Worm (Caenorhabditis elegans): ENCODE measurements around the gene K04G7.1.

K04G7.1 gene

DNA sequence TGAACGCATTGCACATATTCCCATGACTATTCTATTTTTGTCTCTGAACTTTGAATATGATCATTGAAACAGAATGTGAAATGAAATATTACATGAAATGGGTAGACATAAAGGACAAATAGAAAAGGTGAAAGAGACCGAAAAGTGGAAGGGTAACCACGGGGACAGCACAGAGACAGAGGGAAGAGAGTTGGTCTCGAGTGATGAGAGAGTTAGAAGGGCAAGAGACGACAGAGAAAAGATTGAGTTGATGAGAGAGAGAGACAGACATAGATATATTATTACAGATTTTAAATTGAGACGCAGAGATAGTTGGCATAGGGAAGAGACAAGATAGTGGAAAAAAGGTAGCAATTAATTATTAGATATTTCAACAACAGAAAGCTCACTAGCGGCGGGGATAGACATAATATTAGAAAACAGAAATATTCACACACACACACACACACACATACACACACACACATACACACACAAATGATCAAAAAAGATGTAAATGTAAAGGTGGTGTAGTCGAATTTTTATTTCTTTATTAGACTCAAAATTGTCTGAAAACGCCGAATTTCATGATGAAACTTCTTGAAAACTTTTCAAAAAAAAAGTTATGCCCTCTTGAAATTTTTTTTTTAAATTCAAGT lies 45.8 kb upstream of the K04G7.1 start:
- TF ChIP-seq sma-3 (GFP tag; optimal IDR thresholded peaks at IDR 0.05) = peak; percentile 74
- no peak for TF ChIP-seq skn-1 (tag; optimal IDR thresholded peaks at IDR 0.05)
- TF ChIP-seq blmp-1 (tag; optimal IDR thresholded peaks at IDR 0.05; ENCODE audit: insufficient read depth) = peak; percentile 74
- no peak for TF ChIP-seq ztf-1 (GFP tag; conservative IDR thresholded peaks at IDR 0.05)
- peak; percentile 78 for TF ChIP-seq nhr-129 (tag; optimal IDR thresholded peaks at IDR 0.05)
- peak; percentile 75 for TF ChIP-seq ztf-4 (tag; optimal IDR thresholded peaks at IDR 0.05)
- peak; percentile 91 for TF ChIP-seq egl-27 (tag; optimal IDR thresholded peaks at IDR 0.05)
- no peak for TF ChIP-seq elt-3 (tag; optimal IDR thresholded peaks at IDR 0.05)
- peak; percentile 81 for TF ChIP-seq sma-9 (GFP tag; optimal IDR thresholded peaks at IDR 0.05)
- TF ChIP-seq sma-9 (tag; optimal IDR thresholded peaks at IDR 0.05) = no peak
- TF ChIP-seq dmd-4 (tag; optimal IDR thresholded peaks at IDR 0.05) = no peak
- TF ChIP-seq F13H6.1 (tag; optimal IDR thresholded peaks at IDR 0.05) = peak; percentile 87
- no peak for TF ChIP-seq ceh-82 (tag; optimal IDR thresholded peaks at IDR 0.05)
- peak; percentile 60 for TF ChIP-seq sem-4 (tag; optimal IDR thresholded peaks at IDR 0.05)
- no peak for TF ChIP-seq mab-5 (tag; optimal IDR thresholded peaks at IDR 0.05)
- TF ChIP-seq crh-2 (tag; optimal IDR thresholded peaks at IDR 0.05) = peak; percentile 79
- TF ChIP-seq lsy-2 (tag; optimal IDR thresholded peaks at IDR 0.05) = peak; percentile 25 to 69
- TF ChIP-seq nhr-10 (tag; optimal IDR thresholded peaks at IDR 0.05) = peak; percentile 35
- TF ChIP-seq lin-13 (GFP tag; optimal IDR thresholded peaks at IDR 0.05) = peak; percentile 64
- TF ChIP-seq Y55F3AM.14 (GFP tag; optimal IDR thresholded peaks at IDR 0.05) = no peak
- TF ChIP-seq peb-1 (tag; optimal IDR thresholded peaks at IDR 0.05) = no peak
- peak; percentile 89 for TF ChIP-seq nhr-25 (tag; optimal IDR thresholded peaks at IDR 0.05)
- peak; percentile 21 for TF ChIP-seq gmeb-1 (tag; optimal IDR thresholded peaks at IDR 0.05)
- no peak for TF ChIP-seq ZK546.5 (tag; optimal IDR thresholded peaks at IDR 0.05)
- no peak for TF ChIP-seq alr-1 (tag; optimal IDR thresholded peaks at IDR 0.05)
- peak; percentile 86 for TF ChIP-seq nhr-6 (tag; optimal IDR thresholded peaks at IDR 0.05)
- TF ChIP-seq zag-1 (tag; optimal IDR thresholded peaks at IDR 0.05) = no peak
- TF ChIP-seq C34F6.9 (tag; optimal IDR thresholded peaks at IDR 0.05) = peak; percentile 71
- TF ChIP-seq unc-55 (GFP tag; optimal IDR thresholded peaks at IDR 0.05) = peak; percentile 61
- no peak for TF ChIP-seq nhr-11 (tag; optimal IDR thresholded peaks at IDR 0.05)
- peak; percentile 27 for TF ChIP-seq snpc-4 (tag; optimal IDR thresholded peaks at IDR 0.05)
- TF ChIP-seq fos-1 (tag; optimal IDR thresholded peaks at IDR 0.05) = peak; percentile 76
- TF ChIP-seq ama-1 (optimal IDR thresholded peaks at IDR 0.05) = peak; percentile 7
- no peak for TF ChIP-seq R02D3.7 (tag; optimal IDR thresholded peaks at IDR 0.05)
- peak; percentile 76 for TF ChIP-seq nhr-21 (tag; optimal IDR thresholded peaks at IDR 0.05)
- TF ChIP-seq unc-39 (tag; optimal IDR thresholded peaks at IDR 0.05) = no peak

DNA sequence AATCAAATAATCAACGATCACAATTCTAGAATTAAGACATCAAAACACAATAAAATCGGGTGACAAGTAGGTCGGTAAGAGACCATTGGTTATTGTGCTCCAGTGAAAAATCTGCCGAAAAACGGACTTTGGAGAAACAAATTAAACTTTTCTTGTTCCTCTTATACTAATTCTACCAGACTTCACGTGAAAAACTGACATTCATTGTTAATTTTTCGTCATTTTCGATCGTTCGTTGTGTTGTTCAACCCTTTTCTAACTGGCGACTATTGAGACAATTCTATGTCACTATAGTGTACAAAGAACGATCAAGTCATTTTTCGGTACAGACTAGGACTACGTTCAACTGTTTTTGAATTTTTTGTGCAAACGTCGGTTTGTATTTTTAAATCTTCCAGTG lies 42.0 kb upstream of the K04G7.1 start:
- TF ChIP-seq C34F6.9 (tag; optimal IDR thresholded peaks at IDR 0.05) (no peak), R02D3.7 (tag; optimal IDR thresholded peaks at IDR 0.05) (no peak), lin-11 (tag; optimal IDR thresholded peaks at IDR 0.05) (no peak), mab-5 (tag; optimal IDR thresholded peaks at IDR 0.05) (no peak), ama-1 (optimal IDR thresholded peaks at IDR 0.05) (no peak), egl-27 (tag; optimal IDR thresholded peaks at IDR 0.05) (peak; percentile 76), mdl-1 (tag; optimal IDR thresholded peaks at IDR 0.05) (no peak), lsy-2 (tag; optimal IDR thresholded peaks at IDR 0.05) (peak in 1 of 2 experiments; percentile 28), F13H6.1 (tag; optimal IDR thresholded peaks at IDR 0.05) (no peak), skn-1 (tag; optimal IDR thresholded peaks at IDR 0.05) (no peak), ZK546.5 (tag; optimal IDR thresholded peaks at IDR 0.05) (no peak), nhr-6 (tag; optimal IDR thresholded peaks at IDR 0.05) (no peak), elt-3 (tag; optimal IDR thresholded peaks at IDR 0.05) (no peak), crh-2 (tag; optimal IDR thresholded peaks at IDR 0.05) (peak; percentile 65), peb-1 (tag; optimal IDR thresholded peaks at IDR 0.05) (no peak), ceh-82 (tag; optimal IDR thresholded peaks at IDR 0.05) (no peak), nhr-25 (tag; optimal IDR thresholded peaks at IDR 0.05) (peak; percentile 58), fos-1 (tag; optimal IDR thresholded peaks at IDR 0.05) (peak; percentile 31), nhr-21 (tag; optimal IDR thresholded peaks at IDR 0.05) (peak; percentile 32), aly-2 (tag; optimal IDR thresholded peaks at IDR 0.05) (no peak), ceh-16 (tag; optimal IDR thresholded peaks at IDR 0.05) (no peak), nhr-237 (tag; optimal IDR thresholded peaks at IDR 0.05) (no peak), lin-13 (GFP tag; optimal IDR thresholded peaks at IDR 0.05) (no peak), sem-4 (tag; optimal IDR thresholded peaks at IDR 0.05) (no peak), nhr-11 (tag; optimal IDR thresholded peaks at IDR 0.05) (no peak), unc-39 (tag; optimal IDR thresholded peaks at IDR 0.05) (no peak), ztf-1 (GFP tag; conservative IDR thresholded peaks at IDR 0.05) (no peak), Y55F3AM.14 (GFP tag; optimal IDR thresholded peaks at IDR 0.05) (no peak), sma-3 (GFP tag; optimal IDR thresholded peaks at IDR 0.05) (peak; percentile 57), ztf-4 (tag; optimal IDR thresholded peaks at IDR 0.05) (no peak), nhr-129 (tag; optimal IDR thresholded peaks at IDR 0.05) (peak; percentile 36), gmeb-1 (tag; optimal IDR thresholded peaks at IDR 0.05) (peak; percentile 21), sma-9 (GFP tag; optimal IDR thresholded peaks at IDR 0.05) (peak; percentile 89), sma-9 (tag; optimal IDR thresholded peaks at IDR 0.05) (no peak), unc-62 (GFP tag; optimal IDR thresholded peaks at IDR 0.05) (no peak)

All from whole organism, L2 larva.